Worm (Caenorhabditis elegans): ENCODE measurements around the gene T01G5.8.

Gene T01G5.8

ce11 chrV:15132423-15132822 is 16.4 kb downstream of the T01G5.8 start, which contains the start of gene str-171:
Gene str-171, minus strand, starts transcription at chrV:15132523.
- no peak for TF ChIP-seq dpl-1 (GFP tag; optimal IDR thresholded peaks at IDR 0.05)
- no peak for TF ChIP-seq lin-15B (tag; optimal IDR thresholded peaks at IDR 0.05)
- TF ChIP-seq isw-1 (GFP tag; IDR thresholded peaks at IDR 0.05) = no peak
- no peak for TF ChIP-seq efl-1 (optimal IDR thresholded peaks at IDR 0.05)
- peak in 1 of 2 experiments; percentile 39 for TF ChIP-seq efl-1 (GFP tag; optimal IDR thresholded peaks at IDR 0.05 in 1 of 2)

DNA sequence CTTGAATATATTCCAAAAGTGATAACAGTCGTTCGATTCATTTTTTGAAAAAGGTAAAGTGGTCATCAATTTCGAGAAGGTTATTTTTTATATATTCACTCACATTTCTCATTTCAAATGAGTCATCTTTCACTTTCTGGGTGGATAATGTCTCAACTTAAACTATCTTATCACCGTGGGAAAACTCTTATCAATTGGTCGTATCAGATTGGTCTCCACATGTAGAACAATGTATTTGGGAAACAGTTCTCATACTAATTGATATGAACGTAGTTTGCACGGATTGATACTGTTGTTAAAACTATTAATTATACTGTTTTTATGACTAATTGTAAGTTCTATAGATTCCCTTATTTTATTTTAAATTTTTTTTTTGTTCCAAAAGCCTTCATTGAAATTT is 17.7 kb downstream of the T01G5.8 start:
- TF ChIP-seq snu-23 (GFP tag; optimal IDR thresholded peaks at IDR 0.05) = no peak
- TF ChIP-seq elt-3 (tag; optimal IDR thresholded peaks at IDR 0.05) = peak in 1 of 6 experiments; percentile 14
- no peak for TF ChIP-seq mef-2 (tag; optimal IDR thresholded peaks at IDR 0.05)
- no peak for TF ChIP-seq nhr-237 (tag; optimal IDR thresholded peaks at IDR 0.05)
- TF ChIP-seq jun-1 (tag; optimal IDR thresholded peaks at IDR 0.05) = no peak
- TF ChIP-seq elt-2 (tag; optimal IDR thresholded peaks at IDR 0.05) = peak; percentile 45

- peak; percentile 87 for TF ChIP-seq fkh-8 (tag; optimal IDR thresholded peaks at IDR 0.05)
- peak; percentile 21 for TF ChIP-seq elt-2 (tag; optimal IDR thresholded peaks at IDR 0.05)
- no peak for TF ChIP-seq mab-9 (GFP tag; IDR thresholded peaks at IDR 0.05)
- no peak for TF ChIP-seq ceh-90 (tag; optimal IDR thresholded peaks at IDR 0.05)
- TF ChIP-seq nhr-11 (tag; optimal IDR thresholded peaks at IDR 0.05) = peak; percentile 24
- peak; percentile 83 for TF ChIP-seq lir-3 (tag; optimal IDR thresholded peaks at IDR 0.05; ENCODE audit: poor library complexity)
- TF ChIP-seq irx-1 (tag; optimal IDR thresholded peaks at IDR 0.05) = peak; percentile 13
- no peak for TF ChIP-seq sup-37 (GFP tag; optimal IDR thresholded peaks at IDR 0.05)
- no peak for TF ChIP-seq nhr-76 (tag; optimal IDR thresholded peaks at IDR 0.05)
- TF ChIP-seq dpl-1 (GFP tag; optimal IDR thresholded peaks at IDR 0.05) = peak; percentile 85 to 90 (median 87)
- TF ChIP-seq mep-1 (tag; optimal IDR thresholded peaks at IDR 0.05) = peak; percentile 84
- TF ChIP-seq efl-1 (optimal IDR thresholded peaks at IDR 0.05) = peak; percentile 90 to 92
- TF ChIP-seq efl-1 (GFP tag; optimal IDR thresholded peaks at IDR 0.05 in 1 of 2) = peak; percentile 88 to 99
- no peak for TF ChIP-seq hpl-2 (GFP tag; optimal IDR thresholded peaks at IDR 0.05)
- peak; percentile 86 for TF ChIP-seq skn-1 (tag; optimal IDR thresholded peaks at IDR 0.05)
- no peak for TF ChIP-seq zip-4 (GFP tag; optimal IDR thresholded peaks at IDR 0.05)
- TF ChIP-seq lin-35 (GFP tag; optimal IDR thresholded peaks at IDR 0.05) = peak; percentile 88 to 95
- TF ChIP-seq C16A3.4 (tag; optimal IDR thresholded peaks at IDR 0.05) = peak; percentile 94
- TF ChIP-seq swsn-7 (tag; optimal IDR thresholded peaks at IDR 0.05) = peak; percentile 63
- peak; percentile 95 for TF ChIP-seq blmp-1 (tag; optimal IDR thresholded peaks at IDR 0.05)
- no peak for TF ChIP-seq ceh-63 (GFP tag; optimal IDR thresholded peaks at IDR 0.05)
- peak; percentile 75 for TF ChIP-seq fos-1 (tag; optimal IDR thresholded peaks at IDR 0.05)
- TF ChIP-seq fkh-10 (GFP tag; optimal IDR thresholded peaks at IDR 0.05) = peak; percentile 47
- peak; percentile 26 for TF ChIP-seq ama-1 (optimal IDR thresholded peaks at IDR 0.05)
- no peak for TF ChIP-seq efl-3 (GFP tag; optimal IDR thresholded peaks at IDR 0.05)
- peak; percentile 79 to 92 (median 87) for TF ChIP-seq ceh-82 (tag; optimal IDR thresholded peaks at IDR 0.05)
- peak; percentile 93 for TF ChIP-seq rnt-1 (tag; optimal IDR thresholded peaks at IDR 0.05)
- no peak for TF ChIP-seq ztf-4 (tag; optimal IDR thresholded peaks at IDR 0.05)
- TF ChIP-seq sptf-1 (tag; optimal IDR thresholded peaks at IDR 0.05) = no peak
- peak; percentile 76 for TF ChIP-seq unc-130 (tag; optimal IDR thresholded peaks at IDR 0.05)
- TF ChIP-seq nhr-12 (tag; optimal IDR thresholded peaks at IDR 0.05) = no peak
- TF ChIP-seq fkh-4 (tag; optimal IDR thresholded peaks at IDR 0.05; ENCODE audit: borderline replicate concordance) = no peak
- peak; percentile 47 for TF ChIP-seq nhr-85 (tag)
- peak; percentile 14; the same call in 1 of the 2 replicates for TF ChIP-seq ceh-88 (GFP tag; IDR thresholded peaks at IDR 0.05)
- TF ChIP-seq pax-3 (tag; optimal IDR thresholded peaks at IDR 0.05) = peak; percentile 89
- TF ChIP-seq zag-1 (tag; optimal IDR thresholded peaks at IDR 0.05) = no peak
- TF ChIP-seq vab-15 (tag; optimal IDR thresholded peaks at IDR 0.05) = peak; percentile 78
- TF ChIP-seq grh-1 (GFP tag; IDR thresholded peaks at IDR 0.05) = 0 out of 2 replicates have a peak, but pooled peaks have one; percentile 11
- TF ChIP-seq C34B4.2 (tag; optimal IDR thresholded peaks at IDR 0.05) = no peak
- TF ChIP-seq lin-15B (tag; optimal IDR thresholded peaks at IDR 0.05) = peak; percentile 94
- TF ChIP-seq isw-1 (GFP tag; IDR thresholded peaks at IDR 0.05) = peak; percentile 66
- TF ChIP-seq tlp-1 (tag; optimal IDR thresholded peaks at IDR 0.05) = no peak
- peak; percentile 76 for TF ChIP-seq nhr-77 (tag; optimal IDR thresholded peaks at IDR 0.05)
- TF ChIP-seq hlh-17 (GFP tag; optimal IDR thresholded peaks at IDR 0.05; ENCODE audit: borderline replicate concordance) = no peak
Observed at ce11 chrV:15136772-15137171, 20.7 kb downstream of the T01G5.8 start, which contains the start of gene aipl-1. Gene aipl-1, minus strand, starts transcription at chrV:15136801.
